Fruit fly (Drosophila melanogaster) Kc167 (cell line): ENCODE data around the gene CG15561.

Experiments
- Myc ChIP-seq: fragments of >200 bp; optimal IDR thresholded peaks from 2 replicates; lab custom pipeline; 2017; ENCODE audit warnings: missing external identifiers
- Sin3A ChIP-seq: fragments of >200 bp; optimal IDR thresholded peaks from 2 replicates; lab custom pipeline; 2018; ENCODE audit warnings: missing external identifiers
- h ChIP-seq: fragments of >200 bp; optimal IDR thresholded peaks from 3 replicates; lab custom pipeline; 2018; ENCODE audit warnings: missing external identifiers
- insv ChIP-seq: fragments of >200 bp; optimal IDR thresholded peaks from 3 replicates; lab custom pipeline; 2018; ENCODE audit warnings: missing external identifiers
- psq ChIP-seq: fragments of >200 bp; optimal IDR thresholded peaks from 2 replicates; lab custom pipeline; 2017; ENCODE audit warnings: missing external identifiers
- ttk ChIP-seq: sonication (Bioruptor generic); optimal IDR thresholded peaks from 2 replicates; lab custom pipeline; 2017; ENCODE audit warnings: missing external identifiers

The CG15561 gene

dm6 chr3R:31222890-31223569 lies 7.3 kb upstream of the CG15561 start:
- TF ChIP-seq h (lab: Kevin White, UChicago) = no peak

- no peak for TF ChIP-seq psq (lab: Kevin White, UChicago)
- TF ChIP-seq Myc (lab: Kevin White, UChicago) = no peak
- TF ChIP-seq ttk (lab: Kevin White, UChicago) = no peak
- no peak for TF ChIP-seq h (lab: Kevin White, UChicago)
- no peak for TF ChIP-seq insv (lab: Kevin White, UChicago)
- TF ChIP-seq Sin3A = no peak
These were observed 6.6 kb upstream of the CG15561 start for dm6 chr3R:31222125-31222889.

dm6 chr3R:31221337-31222047 lies 5.8 kb upstream of the CG15561 start:
- TF ChIP-seq psq (lab: Kevin White, UChicago) (no peak), Myc (lab: Kevin White, UChicago) (no peak), h (lab: Kevin White, UChicago) (no peak), ttk (lab: Kevin White, UChicago) (no peak), insv (lab: Kevin White, UChicago) (no peak), Sin3A (no peak)

- TF ChIP-seq psq (lab: Kevin White, UChicago) (no peak), insv (lab: Kevin White, UChicago) (no peak), Myc (lab: Kevin White, UChicago) (no peak), ttk (lab: Kevin White, UChicago) (no peak), Sin3A (no peak), h (lab: Kevin White, UChicago) (no peak)
These were observed 5.0 kb upstream of the CG15561 start, which contains the start of gene CG12054 for dm6 chr3R:31220456-31221336. CG12054 (plus strand) TSS chr3R:31220702.

dm6 chr3R:31218997-31219992 lies 3.6 kb upstream of the CG15561 start, which contains the start of gene ATPsynC:
ATPsynC (minus strand) TSS chr3R:31219630.
- TF ChIP-seq Sin3A = no peak
- TF ChIP-seq Myc (lab: Kevin White, UChicago) = no peak
- no peak for TF ChIP-seq ttk (lab: Kevin White, UChicago)
- TF ChIP-seq h (lab: Kevin White, UChicago) = no peak
- TF ChIP-seq psq (lab: Kevin White, UChicago) = no peak
- TF ChIP-seq insv (lab: Kevin White, UChicago) = no peak

dm6 chr3R:31218214-31218876 lies 2.6 kb upstream of the CG15561 start:
- TF ChIP-seq psq (lab: Kevin White, UChicago) = no peak
- no peak for TF ChIP-seq h (lab: Kevin White, UChicago)
- TF ChIP-seq Myc (lab: Kevin White, UChicago) = no peak
- TF ChIP-seq insv (lab: Kevin White, UChicago) = no peak
- no peak for TF ChIP-seq ttk (lab: Kevin White, UChicago)
- TF ChIP-seq Sin3A = no peak

dm6 chr3R:31213227-31213626 lies 2.5 kb downstream of the CG15561 start, which contains the start of the genes Zwilch and CG1542:
Zwilch (minus strand) TSS chr3R:31213376.
CG1542 (plus strand) TSS chr3R:31213458.
- TF ChIP-seq ttk (lab: Kevin White, UChicago) = no peak
- TF ChIP-seq Myc (lab: Kevin White, UChicago) = no peak
- TF ChIP-seq h (lab: Kevin White, UChicago) = no peak
- no peak for TF ChIP-seq insv (lab: Kevin White, UChicago)
- TF ChIP-seq Sin3A = no peak
- no peak for TF ChIP-seq psq (lab: Kevin White, UChicago)

dm6 chr3R:31210630-31211029 lies 5.1 kb downstream of the CG15561 start, which contains the start of gene chp:
chp (minus strand) TSS chr3R:31210730.
- TF ChIP-seq psq (lab: Kevin White, UChicago) (no peak), ttk (lab: Kevin White, UChicago) (no peak), insv (lab: Kevin White, UChicago) (no peak), h (lab: Kevin White, UChicago) (no peak), Sin3A (no peak), Myc (lab: Kevin White, UChicago) (no peak)
